Fruit fly (Drosophila melanogaster) whole organism: ENCODE measurements around the gene Kap3.

Experiments
- CG8478 ChIP-seq: fragments of >200 bp; optimal IDR thresholded peaks from 2 replicates; lab custom pipeline; 2018; ENCODE audit warnings: inconsistent platforms
- psq ChIP-seq: fragments of >200 bp; optimal IDR thresholded peaks from 2 replicates; lab custom pipeline; 2017

DNA sequence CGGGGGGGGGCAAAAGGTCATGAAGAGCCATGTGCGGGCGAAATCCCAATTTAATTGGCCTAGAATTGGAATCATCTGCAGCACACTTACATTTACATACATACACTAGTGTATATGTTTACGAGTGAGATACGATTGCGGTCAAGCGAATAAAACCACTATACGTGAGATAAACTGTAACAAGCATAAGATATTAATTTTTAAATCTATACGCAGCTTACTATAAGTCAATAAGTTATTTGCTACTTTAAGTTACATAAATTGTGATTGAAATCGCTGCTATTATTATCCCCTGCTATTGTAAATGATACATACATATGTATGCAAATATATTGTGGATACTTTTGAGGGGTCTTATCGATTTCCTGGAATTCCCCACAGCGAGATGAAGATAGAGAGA lies 39.3 kb upstream of the Kap3 start:
- TF ChIP-seq psq (lab: Kevin White, UChicago) (no peak), CG8478 (lab: Kevin White, UChicago) (no peak)
